Worm (Caenorhabditis elegans): ENCODE results near the gene ard-1.

ce11 chrIV:11119972-11120562, 11.0 kb upstream of the ard-1 start:
- no peak for TF ChIP-seq nhr-11 (tag; optimal IDR thresholded peaks at IDR 0.05)
- peak; percentile 36 for TF ChIP-seq ama-1 (optimal IDR thresholded peaks at IDR 0.05)
- no peak for TF ChIP-seq fkh-10 (GFP tag; optimal IDR thresholded peaks at IDR 0.05)
- TF ChIP-seq elt-3 (tag; optimal IDR thresholded peaks at IDR 0.05) = peak in 1 of 3 experiments; percentile 29
- TF ChIP-seq aly-2 (tag; optimal IDR thresholded peaks at IDR 0.05) = no peak
- peak; percentile 76 for TF ChIP-seq pha-4 (tag; optimal IDR thresholded peaks at IDR 0.05)
- TF ChIP-seq R02D3.7 (tag; optimal IDR thresholded peaks at IDR 0.05) = no peak
- TF ChIP-seq tbx-2 (tag; optimal IDR thresholded peaks at IDR 0.05) = no peak
- TF ChIP-seq unc-62 (GFP tag; optimal IDR thresholded peaks at IDR 0.05) = no peak
- no peak for TF ChIP-seq snpc-4 (tag; optimal IDR thresholded peaks at IDR 0.05)
- no peak for TF ChIP-seq nhr-237 (tag; optimal IDR thresholded peaks at IDR 0.05)
- no peak for TF ChIP-seq unc-39 (tag; optimal IDR thresholded peaks at IDR 0.05)

Measured in whole organism, L3 larva.